Fruit fly (Drosophila melanogaster) Kc167 (cell line): ENCODE data around the gene CG8607.

Source experiments
- Myc ChIP-seq: fragments of >200 bp; optimal IDR thresholded peaks from 2 replicates; lab custom pipeline; 2017; ENCODE audit warnings: missing external identifiers
- Sin3A ChIP-seq: fragments of >200 bp; optimal IDR thresholded peaks from 2 replicates; lab custom pipeline; 2018; ENCODE audit warnings: missing external identifiers
- h ChIP-seq: fragments of >200 bp; optimal IDR thresholded peaks from 3 replicates; lab custom pipeline; 2018; ENCODE audit warnings: missing external identifiers
- insv ChIP-seq: fragments of >200 bp; optimal IDR thresholded peaks from 3 replicates; lab custom pipeline; 2018; ENCODE audit warnings: missing external identifiers
- psq ChIP-seq: fragments of >200 bp; optimal IDR thresholded peaks from 2 replicates; lab custom pipeline; 2017; ENCODE audit warnings: missing external identifiers
- ttk ChIP-seq: sonication (Bioruptor generic); optimal IDR thresholded peaks from 2 replicates; lab custom pipeline; 2017; ENCODE audit warnings: missing external identifiers

Gene CG8607

dm6 chr3L:7367798-7368678 lies 48.2 kb downstream of the CG8607 start:
- no peak for TF ChIP-seq insv (lab: Kevin White, UChicago)
- no peak for TF ChIP-seq psq
- no peak for TF ChIP-seq ttk (lab: Kevin White, UChicago)
- no peak for TF ChIP-seq Myc (lab: Kevin White, UChicago)
- no peak for TF ChIP-seq h (lab: Kevin White, UChicago)

- TF ChIP-seq Sin3A (lab: Kevin White, UChicago) (no peak), Myc (lab: Kevin White, UChicago) (no peak), ttk (lab: Kevin White, UChicago) (no peak), insv (lab: Kevin White, UChicago) (no peak), h (lab: Kevin White, UChicago) (no peak), psq (no peak)
Observed at dm6 chr3L:7368934-7369333, 49.1 kb downstream of the CG8607 start, which contains the start of gene Sh3beta. Gene Sh3beta, minus strand, starts transcription at chr3L:7369260.

- TF ChIP-seq h (lab: Kevin White, UChicago), result no peak
- no peak for TF ChIP-seq insv (lab: Kevin White, UChicago)
- no peak for TF ChIP-seq Sin3A (lab: Kevin White, UChicago)
- no peak for TF ChIP-seq ttk (lab: Kevin White, UChicago)
- no peak for TF ChIP-seq Myc (lab: Kevin White, UChicago)
- TF ChIP-seq psq, result no peak
Observed at dm6 chr3L:7369543-7369942, 49.7 kb downstream of the CG8607 start, which contains the start of gene akirin. Gene akirin, plus strand, starts transcription at chr3L:7369843.

dm6 chr3L:7370231-7370882 lies 50.5 kb downstream of the CG8607 start:
- no peak for TF ChIP-seq Myc (lab: Kevin White, UChicago)
- no peak for TF ChIP-seq psq
- no peak for TF ChIP-seq Sin3A (lab: Kevin White, UChicago)
- TF ChIP-seq h (lab: Kevin White, UChicago), result no peak
- TF ChIP-seq insv (lab: Kevin White, UChicago), result no peak
- TF ChIP-seq ttk (lab: Kevin White, UChicago), result no peak
